Fruit fly (Drosophila melanogaster) Kc167 (cell line): Measurements from ENCODE around the gene CG32102.

Experiments used
- Myc ChIP-seq: fragments of >200 bp; optimal IDR thresholded peaks from 2 replicates; lab custom pipeline; 2017; ENCODE audit warnings: missing external identifiers
- Sin3A ChIP-seq: fragments of >200 bp; optimal IDR thresholded peaks from 2 replicates; lab custom pipeline; 2018; ENCODE audit warnings: missing external identifiers
- h ChIP-seq: fragments of >200 bp; optimal IDR thresholded peaks from 3 replicates; lab custom pipeline; 2018; ENCODE audit warnings: missing external identifiers
- insv ChIP-seq: fragments of >200 bp; optimal IDR thresholded peaks from 3 replicates; lab custom pipeline; 2018; ENCODE audit warnings: missing external identifiers
- psq ChIP-seq: fragments of >200 bp; optimal IDR thresholded peaks from 2 replicates; lab custom pipeline; 2017; ENCODE audit warnings: missing external identifiers
- ttk ChIP-seq: sonication (Bioruptor generic); optimal IDR thresholded peaks from 2 replicates; lab custom pipeline; 2017; ENCODE audit warnings: missing external identifiers

Gene CG32102

DNA sequence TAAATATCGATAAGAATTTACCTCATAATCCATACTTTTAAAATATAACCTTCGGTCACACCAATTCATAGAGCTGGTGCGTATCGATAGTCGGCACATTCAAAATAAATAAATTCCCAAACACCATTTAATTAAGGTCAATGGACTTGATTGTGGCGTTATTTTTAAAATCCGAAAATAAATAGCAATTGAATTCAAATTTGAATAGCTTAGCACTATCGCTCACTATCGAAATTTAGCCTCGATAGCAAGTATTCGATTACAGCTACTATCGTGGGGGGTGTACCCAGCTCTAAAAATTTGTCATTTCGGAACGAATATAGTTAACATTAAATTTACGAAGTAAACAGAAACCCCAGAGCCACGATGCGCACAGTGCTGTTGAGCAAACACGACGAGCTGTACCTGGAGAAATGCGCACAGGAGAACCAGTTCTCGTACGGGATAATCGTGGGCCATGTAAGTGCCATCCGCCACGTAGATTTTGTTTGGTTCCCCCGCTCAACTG is 1.9 kb upstream of the CG32102 start, which contains the start of gene CG10616:
Gene CG10616 (plus strand): TSS at position 258 of the 508 bp plus-strand sequence.
- no peak for TF ChIP-seq ttk
- TF ChIP-seq insv (lab: Kevin White, UChicago), result no peak
- no peak for TF ChIP-seq Sin3A (lab: Kevin White, UChicago)
- no peak for TF ChIP-seq h (lab: Kevin White, UChicago)
- TF ChIP-seq Myc (lab: Kevin White, UChicago), result no peak
- TF ChIP-seq psq (lab: Kevin White, UChicago), result no peak

- TF ChIP-seq insv (lab: Kevin White, UChicago) (no peak), Sin3A (lab: Kevin White, UChicago) (no peak), Myc (lab: Kevin White, UChicago) (no peak), h (lab: Kevin White, UChicago) (no peak), ttk (no peak), psq (lab: Kevin White, UChicago) (no peak)
Measured at dm6 chr3L:12470509-12470908, 925 bp upstream of the CG32102 start.

- TF ChIP-seq psq (lab: Kevin White, UChicago) (no peak), h (lab: Kevin White, UChicago) (no peak), Sin3A (lab: Kevin White, UChicago) (no peak), Myc (lab: Kevin White, UChicago) (no peak), insv (lab: Kevin White, UChicago) (no peak), ttk (no peak)
Measured at dm6 chr3L:12468016-12468415, 1.6 kb downstream of the CG32102 start, which contains the start of gene eyg. Gene eyg (minus strand): TSS chr3L:12468021.

DNA sequence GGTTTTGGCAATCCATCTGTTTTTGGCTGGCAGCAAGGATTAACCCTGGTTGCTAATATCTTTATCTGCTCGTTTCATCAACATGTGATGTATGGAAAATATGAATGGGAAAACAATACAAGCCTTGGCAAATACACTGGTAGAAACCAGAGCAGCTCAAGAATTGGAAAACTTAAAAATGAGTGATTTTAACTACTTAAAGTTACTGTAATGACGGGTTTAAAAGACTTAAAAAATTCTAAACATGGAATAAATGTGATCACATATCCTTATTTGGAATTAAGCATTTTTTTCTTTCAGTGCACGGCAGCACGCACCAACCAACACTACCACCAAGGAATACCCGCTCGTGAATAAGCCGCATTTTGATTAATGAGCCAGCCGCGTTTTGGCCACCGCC is 4.4 kb downstream of the CG32102 start:
- TF ChIP-seq Myc (lab: Kevin White, UChicago), result no peak
- no peak for TF ChIP-seq ttk
- no peak for TF ChIP-seq Sin3A (lab: Kevin White, UChicago)
- TF ChIP-seq insv (lab: Kevin White, UChicago), result no peak
- TF ChIP-seq h (lab: Kevin White, UChicago), result no peak

- TF ChIP-seq ttk (no peak), Sin3A (lab: Kevin White, UChicago) (no peak), h (lab: Kevin White, UChicago) (no peak), insv (lab: Kevin White, UChicago) (no peak), psq (lab: Kevin White, UChicago) (no peak), Myc (lab: Kevin White, UChicago) (no peak)
Measured at dm6 chr3L:12463580-12463979, 6.0 kb downstream of the CG32102 start.

DNA sequence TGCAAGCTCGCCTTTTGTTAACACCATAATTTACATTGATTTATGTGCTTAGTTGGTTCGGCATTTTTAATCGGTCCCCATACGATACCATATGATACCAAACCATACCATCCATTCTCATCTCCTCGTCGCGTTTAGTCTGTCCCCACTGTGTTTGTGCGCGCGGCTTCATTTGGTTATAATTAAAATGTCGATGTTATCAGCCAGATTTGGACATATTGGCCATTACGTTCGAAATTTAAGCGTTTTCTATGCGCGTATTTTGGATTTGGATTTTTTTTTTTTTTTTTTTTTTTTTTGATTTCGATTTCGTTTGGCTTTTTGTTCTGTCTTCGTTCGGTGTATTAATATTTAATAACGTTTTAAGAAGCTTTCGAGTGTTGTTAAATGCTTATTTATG is 7.6 kb downstream of the CG32102 start:
- TF ChIP-seq ttk (no peak), psq (lab: Kevin White, UChicago) (no peak), h (lab: Kevin White, UChicago) (no peak), Myc (lab: Kevin White, UChicago) (no peak), Sin3A (lab: Kevin White, UChicago) (no peak), insv (lab: Kevin White, UChicago) (no peak)

DNA sequence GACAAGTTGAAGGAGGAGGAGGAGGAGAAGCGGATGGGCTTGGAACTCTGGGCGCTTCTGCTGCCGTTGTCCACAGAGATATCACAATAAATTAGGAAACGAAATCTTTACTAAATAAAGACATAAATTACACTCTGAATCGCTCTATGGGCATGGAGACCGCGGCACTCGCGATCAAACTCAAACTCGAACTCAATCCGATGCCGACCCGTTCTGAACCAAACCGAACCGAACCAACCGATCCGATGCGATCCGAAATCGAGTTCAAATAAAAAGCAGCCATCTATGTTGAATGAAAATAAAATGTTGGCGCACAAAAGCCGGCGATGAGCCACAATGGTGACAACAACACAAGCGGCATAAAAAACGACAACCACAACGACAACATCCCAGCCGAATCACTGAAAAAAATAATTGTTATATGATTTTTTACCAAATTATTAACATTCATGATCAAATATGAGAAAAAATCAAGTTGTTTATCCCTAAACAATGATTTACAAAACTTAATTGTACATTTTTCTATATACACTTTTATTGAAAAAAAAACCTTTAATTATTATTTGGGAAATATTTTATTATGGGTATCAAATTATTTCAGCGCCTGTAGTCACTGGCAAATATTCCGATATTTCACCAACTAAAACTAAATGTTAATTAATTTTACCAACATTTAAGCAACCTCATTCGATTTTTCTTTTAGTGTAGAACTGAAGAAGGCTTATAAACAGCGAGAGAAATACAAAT is 12.5 kb downstream of the CG32102 start:
- TF ChIP-seq Myc (lab: Kevin White, UChicago) (no peak), h (lab: Kevin White, UChicago) (no peak), insv (lab: Kevin White, UChicago) (no peak)

DNA sequence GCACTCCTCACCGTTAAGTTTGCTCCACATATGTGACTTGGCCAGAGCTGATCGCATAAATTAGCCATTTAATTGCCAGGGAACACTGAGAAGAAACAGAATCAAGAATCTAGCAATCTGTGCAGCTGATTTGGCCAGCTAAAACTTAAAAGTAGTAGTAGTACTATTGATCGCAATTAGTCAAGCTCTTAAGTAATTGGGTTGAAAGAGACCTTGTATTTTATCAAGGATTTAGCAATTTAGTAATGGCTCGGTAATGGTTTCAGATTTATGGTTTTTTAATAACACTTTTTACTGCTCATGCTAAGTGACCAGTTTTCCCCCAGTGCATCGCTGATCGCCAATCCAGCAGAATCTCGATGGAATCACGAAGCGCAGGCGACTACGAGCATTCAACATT is 14.6 kb downstream of the CG32102 start:
- TF ChIP-seq psq (lab: Kevin White, UChicago) (no peak), ttk (no peak), Myc (lab: Kevin White, UChicago) (no peak), insv (lab: Kevin White, UChicago) (no peak), Sin3A (lab: Kevin White, UChicago) (no peak), h (lab: Kevin White, UChicago) (no peak)

DNA sequence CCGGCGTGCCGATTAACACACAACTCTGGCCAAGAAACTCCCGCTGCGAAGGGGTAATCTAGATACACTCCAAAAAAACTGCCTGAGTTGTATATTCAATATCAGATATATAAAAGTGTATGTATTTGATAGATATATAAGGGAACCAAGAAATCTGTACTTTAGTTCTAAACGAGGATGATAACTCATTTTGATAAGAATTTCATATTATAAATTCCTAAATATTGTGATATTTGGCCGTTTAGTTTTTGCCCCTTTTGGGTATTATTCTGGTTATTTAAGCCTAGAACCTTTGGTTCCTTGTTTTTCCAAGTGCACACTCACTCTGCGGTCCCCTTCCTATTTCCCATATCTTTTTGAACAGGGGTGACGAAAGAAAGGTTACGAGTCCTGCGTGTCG is 16.1 kb downstream of the CG32102 start:
- TF ChIP-seq h (lab: Kevin White, UChicago), result no peak
- TF ChIP-seq Myc (lab: Kevin White, UChicago), result no peak
- TF ChIP-seq ttk, result no peak
- TF ChIP-seq insv (lab: Kevin White, UChicago), result no peak
- no peak for TF ChIP-seq psq (lab: Kevin White, UChicago)
- no peak for TF ChIP-seq Sin3A (lab: Kevin White, UChicago)

DNA sequence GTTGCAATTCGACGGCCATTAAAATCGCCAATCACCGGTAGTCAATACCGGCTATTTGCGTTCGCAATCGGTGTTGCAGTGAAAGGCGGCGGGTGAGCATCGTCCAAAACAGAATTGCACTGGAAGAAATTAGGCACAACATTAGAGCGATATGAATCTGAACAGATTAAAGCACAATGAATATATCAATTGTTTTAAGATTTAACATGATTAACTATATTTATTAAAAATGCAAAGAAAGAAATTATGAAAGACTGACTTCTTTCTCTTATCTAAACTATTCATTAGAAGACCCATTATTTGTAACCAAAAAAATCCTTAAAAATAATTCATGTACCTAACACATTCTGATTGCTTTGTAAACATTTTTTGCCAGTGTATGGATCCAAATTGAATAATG is 22.1 kb downstream of the CG32102 start:
- TF ChIP-seq psq (lab: Kevin White, UChicago), result no peak

- TF ChIP-seq psq (lab: Kevin White, UChicago), result no peak
Measured at dm6 chr3L:12447081-12447480, 22.5 kb downstream of the CG32102 start.

DNA sequence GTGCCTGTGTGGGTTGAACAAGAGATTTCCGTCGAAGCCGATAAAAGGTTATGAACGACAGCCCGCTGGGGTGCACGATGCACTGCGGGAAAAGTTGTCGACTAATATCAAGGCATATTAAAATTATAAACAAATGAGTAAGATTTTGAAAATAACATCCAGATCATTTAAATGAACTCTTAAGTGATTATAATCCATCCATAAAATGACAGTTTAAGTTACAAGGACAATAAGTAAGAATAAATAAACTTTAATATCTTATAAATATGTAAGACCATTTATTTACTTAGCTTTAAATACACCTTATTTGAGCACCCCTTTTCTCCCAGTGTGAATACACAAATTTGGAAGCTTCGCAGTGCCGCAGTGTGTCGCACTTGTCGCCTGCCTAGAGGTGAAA is 25.5 kb downstream of the CG32102 start:
- TF ChIP-seq psq (lab: Kevin White, UChicago), result no peak
- TF ChIP-seq ttk, result no peak
- no peak for TF ChIP-seq Myc (lab: Kevin White, UChicago)
- no peak for TF ChIP-seq h (lab: Kevin White, UChicago)
- TF ChIP-seq Sin3A (lab: Kevin White, UChicago), result no peak
- TF ChIP-seq insv (lab: Kevin White, UChicago), result no peak
